Fruit fly (Drosophila melanogaster) whole organism, pupa: ENCODE data around the gene Lrr47.

ENCODE experiments used
- CG13204 ChIP-seq: fragments of 200-800 bp; sonication (Bioruptor generic); optimal IDR thresholded peaks from 2 replicates; lab custom pipeline; 2018; ENCODE audit warnings: missing biosample characterization, mild to moderate bottlenecking, missing genetic modification characterization, moderate library complexity
- CG17806 ChIP-seq: fragments of 200-800 bp; sonication (Bioruptor generic); optimal IDR thresholded peaks from 2 replicates; lab custom pipeline; 2018; ENCODE audit warnings: missing biosample characterization, mild to moderate bottlenecking, missing genetic modification characterization, moderate library complexity
- CG34367 ChIP-seq: fragments of 200-800 bp; sonication (Bioruptor generic); optimal IDR thresholded peaks from 2 replicates; lab custom pipeline; 2018; ENCODE audit warnings: missing biosample characterization, mild to moderate bottlenecking, missing genetic modification characterization
- CG9948 ChIP-seq: fragments of 200-800 bp; sonication (Bioruptor generic); optimal IDR thresholded peaks from 2 replicates; lab custom pipeline; 2018; ENCODE audit warnings: missing biosample characterization, mild to moderate bottlenecking, missing genetic modification characterization, moderate library complexity
- EcR ChIP-seq: fragments of 200-800 bp; sonication (Bioruptor generic); optimal IDR thresholded peaks from 3 replicates; lab custom pipeline; 2019; ENCODE audit warnings: missing biosample characterization, missing genetic modification characterization, mild to moderate bottlenecking, moderate library complexity, missing genetic modification reagents
- Ets98B ChIP-seq: fragments of 200-800 bp; sonication (Bioruptor generic); IDR thresholded peaks from 2 replicates; pipeline ENCODE4 v1.3.6; 2022; ENCODE audit warnings: missing biosample characterization, missing genetic modification characterization
- gl ChIP-seq: fragments of 200-800 bp; sonication (Bioruptor generic); optimal IDR thresholded peaks from 2 replicates; lab custom pipeline; 2018; ENCODE audit warnings: missing biosample characterization, mild to moderate bottlenecking, missing genetic modification characterization

dm6 chr2L:10468388-10468787, 48.7 kb upstream of the Lrr47 start:
- no peak for TF ChIP-seq EcR (GFP tag; lab: Kevin White, UChicago)
- TF ChIP-seq CG13204 (GFP tag; lab: Kevin White, UChicago), result no peak
- peak; percentile 56 for TF ChIP-seq CG34367 (tag; lab: Kevin White, UChicago)
- no peak for TF ChIP-seq gl (tag; lab: Kevin White, UChicago)
- peak; percentile 51; the same call in 1 of the 2 replicates for TF ChIP-seq Ets98B (GFP tag; lab: Robert Waterston, UW)
- TF ChIP-seq CG9948 (tag; lab: Kevin White, UChicago), result peak; percentile 23
- peak; percentile 64 for TF ChIP-seq CG17806 (tag; lab: Kevin White, UChicago)
